Worm (Caenorhabditis elegans): Measurements from ENCODE around the gene mltn-12.
A peak's percentile ranks its signal among the peaks of the same experiment; 100 is the strongest.
"Not testable (repeated sequence)": the region's sequence is repeated elsewhere in the genome, so short reads cannot be mapped to it uniquely, and the experiment has no call there.

mltn-12 gene

ce11 chrIV:8954126-8954525 is 38.8 kb upstream of the mltn-12 start:
- no peak for TF ChIP-seq ceh-19 (GFP tag; optimal IDR thresholded peaks at IDR 0.05)
- no peak for TF ChIP-seq ceh-30 (tag; optimal IDR thresholded peaks at IDR 0.05)
- no peak for TF ChIP-seq che-1 (tag; optimal IDR thresholded peaks at IDR 0.05)
- TF ChIP-seq pat-9 (tag; optimal IDR thresholded peaks at IDR 0.05), result no peak
- no peak for TF ChIP-seq ceh-22 (tag; optimal IDR thresholded peaks at IDR 0.05)
- no peak for TF ChIP-seq lim-6 (tag; optimal IDR thresholded peaks at IDR 0.05)
- no peak for TF ChIP-seq ceh-24 (tag; optimal IDR thresholded peaks at IDR 0.05)
- no peak for TF ChIP-seq unc-3 (GFP tag; conservative IDR thresholded peaks at IDR 0.05)
- TF ChIP-seq unc-3 (tag; optimal IDR thresholded peaks at IDR 0.05), result no peak
- no peak for TF ChIP-seq rnt-1 (tag; optimal IDR thresholded peaks at IDR 0.05)
- no peak for TF ChIP-seq lin-11 (tag; optimal IDR thresholded peaks at IDR 0.05)
- no peak for TF ChIP-seq hlh-6 (tag; optimal IDR thresholded peaks at IDR 0.05)
- TF ChIP-seq ceh-2 (tag; optimal IDR thresholded peaks at IDR 0.05), result no peak
- no peak for TF ChIP-seq Y22D7AL.16 (tag; optimal IDR thresholded peaks at IDR 0.05)
- no peak for TF ChIP-seq pha-2 (tag; optimal IDR thresholded peaks at IDR 0.05)
- no peak for TF ChIP-seq F13H6.1 (tag; optimal IDR thresholded peaks at IDR 0.05)
- no peak for TF ChIP-seq madf-2 (tag; optimal IDR thresholded peaks at IDR 0.05)
- TF ChIP-seq ceh-34 (tag; optimal IDR thresholded peaks at IDR 0.05), result no peak
- no peak for TF ChIP-seq syd-9 (tag; optimal IDR thresholded peaks at IDR 0.05)
- no peak for TF ChIP-seq ceh-18 (tag; optimal IDR thresholded peaks at IDR 0.05)
- TF ChIP-seq hlh-13 (GFP tag; optimal IDR thresholded peaks at IDR 0.05), result no peak

ce11 chrIV:8956189-8956588 is 36.7 kb upstream of the mltn-12 start, which contains the start of gene tpra-1:
Gene tpra-1 (plus strand): TSS chrIV:8956489.
- TF ChIP-seq hlh-8 (tag; optimal IDR thresholded peaks at IDR 0.05) (no peak), ceh-14 (tag; optimal IDR thresholded peaks at IDR 0.05) (no peak), ttx-3 (tag; optimal IDR thresholded peaks at IDR 0.05) (no peak), ceh-6 (GFP tag; optimal IDR thresholded peaks at IDR 0.05) (no peak), ceh-9 (tag; optimal IDR thresholded peaks at IDR 0.05) (no peak), pag-3 (tag; optimal IDR thresholded peaks at IDR 0.05; ENCODE audit: borderline replicate concordance) (no peak), dve-1 (tag; optimal IDR thresholded peaks at IDR 0.05) (no peak), che-1 (tag; optimal IDR thresholded peaks at IDR 0.05) (no peak), unc-86 (tag; optimal IDR thresholded peaks at IDR 0.05) (no peak), npax-4 (tag; optimal IDR thresholded peaks at IDR 0.05) (no peak), tbx-7 (tag; optimal IDR thresholded peaks at IDR 0.05) (no peak), mec-3 (tag; optimal IDR thresholded peaks at IDR 0.05; ENCODE audit: borderline replicate concordance) (no peak), hlh-15 (tag; optimal IDR thresholded peaks at IDR 0.05) (no peak), nhr-232 (tag; optimal IDR thresholded peaks at IDR 0.05) (no peak), nhr-11 (tag; optimal IDR thresholded peaks at IDR 0.05) (no peak), elt-2 (tag; optimal IDR thresholded peaks at IDR 0.05) (no peak), ceh-22 (tag; optimal IDR thresholded peaks at IDR 0.05) (no peak), gmeb-2 (tag; optimal IDR thresholded peaks at IDR 0.05) (no peak)

ce11 chrIV:8964042-8964441 is 28.8 kb upstream of the mltn-12 start:
- TF ChIP-seq unc-3 (GFP tag; conservative IDR thresholded peaks at IDR 0.05), result peak; percentile 75
- TF ChIP-seq unc-3 (tag; optimal IDR thresholded peaks at IDR 0.05), result not testable (repeated sequence)
- peak; percentile 46 for TF ChIP-seq sox-2 (GFP tag; IDR thresholded peaks at IDR 0.05)

DNA sequence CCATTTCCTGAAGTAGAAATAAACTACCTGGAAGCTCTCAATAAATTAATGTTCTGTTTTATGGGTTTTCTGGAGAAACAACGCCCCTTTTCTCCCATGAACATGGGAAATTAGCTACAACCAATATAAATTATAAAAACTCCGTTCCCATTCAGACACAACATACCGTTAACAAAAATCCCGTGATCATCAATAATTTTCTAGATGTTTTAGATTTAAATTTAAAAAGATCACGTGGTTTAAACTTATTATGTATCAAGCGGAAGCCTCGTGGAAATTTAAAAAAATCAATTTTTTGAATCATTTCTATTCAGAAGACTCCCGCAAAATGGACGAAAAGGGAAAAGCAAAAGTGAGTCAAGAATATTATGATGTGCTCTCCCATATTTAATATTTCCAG is 27.0 kb upstream of the mltn-12 start, which contains the start of gene C53B4.2:
Gene C53B4.2, plus strand, starts transcription at position 301 of the 400 bp plus-strand sequence.
- TF ChIP-seq hlh-30 (tag; optimal IDR thresholded peaks at IDR 0.05; ENCODE audit: insufficient read depth) (peak; percentile 17), C38D4.7 (GFP tag; optimal IDR thresholded peaks at IDR 0.05) (no peak)
